Fruit fly (Drosophila melanogaster): ENCODE measurements around the gene CG15312.

CG15312 gene

DNA sequence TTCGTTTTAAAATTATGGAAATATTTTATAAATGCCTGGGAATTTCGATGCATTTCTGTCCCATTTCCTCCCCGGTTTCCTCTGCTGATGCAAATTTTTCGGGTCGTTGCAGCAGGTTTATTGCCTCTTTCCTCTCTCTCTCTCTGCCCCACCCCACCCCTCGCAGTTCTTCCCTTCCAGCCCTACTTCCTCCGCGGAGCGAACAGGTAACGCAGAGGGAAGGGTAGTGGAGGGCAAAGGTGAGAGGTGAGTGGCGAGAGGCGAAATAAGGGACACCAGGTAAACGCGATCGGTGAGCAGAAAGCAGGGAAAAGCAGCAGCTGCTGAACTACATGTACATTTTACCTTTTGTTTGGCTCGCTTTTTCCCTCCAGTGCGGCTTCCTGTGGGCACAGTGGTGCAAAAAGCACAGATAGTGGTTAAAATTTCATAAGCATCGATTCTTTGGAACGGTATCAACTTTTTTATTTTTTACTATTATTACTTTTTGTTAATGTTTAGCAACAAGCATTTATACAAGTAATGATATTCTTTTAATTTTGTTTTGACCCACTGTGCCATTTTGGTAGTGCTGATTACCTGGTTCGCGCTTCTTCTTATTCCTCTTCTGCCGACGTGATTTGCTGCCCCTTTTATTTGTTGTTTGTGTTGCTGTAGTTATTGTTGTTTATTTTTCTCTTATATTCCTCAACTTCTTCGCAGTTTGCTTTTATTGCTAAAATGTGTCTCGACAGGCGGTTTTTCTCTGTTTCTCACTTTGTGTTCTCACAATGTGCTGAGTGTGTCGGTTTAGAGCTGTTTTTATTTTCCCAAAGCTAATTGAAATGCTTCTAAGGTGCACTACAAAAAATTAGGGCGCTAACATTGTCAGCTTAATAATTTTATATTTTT, 17.6 kb upstream of the CG15312 start (continued):
- TF ChIP-seq dati (GFP tag; IDR thresholded peaks at IDR 0.05) (0 out of 2 replicates have a peak, but pooled peaks have one; percentile 11), Ada2b (GFP tag; IDR thresholded peaks at IDR 0.05) (peak; percentile 80), ato (GFP tag; IDR thresholded peaks at IDR 0.05; ENCODE audit: partially characterized antibody) (no peak), CG11456 (GFP tag; IDR thresholded peaks at IDR 0.05) (peak; percentile 42; the same call in 1 of the 3 replicates), CHES-1-like (GFP tag; optimal IDR thresholded peaks at IDR 0.05) (peak; percentile 44), CG13287 (GFP tag; IDR thresholded peaks at IDR 0.05; ENCODE audit: partially characterized antibody) (no peak), sr (GFP tag; IDR thresholded peaks at IDR 0.05) (0 out of 3 replicates have a peak, but pooled peaks have one; percentile 24), Sox102F (GFP tag; optimal IDR thresholded peaks at IDR 0.05) (peak; percentile 65), scrt (GFP tag; optimal IDR thresholded peaks at IDR 0.05) (no peak), CG30403 (GFP tag; optimal IDR thresholded peaks at IDR 0.05) (peak; percentile 56), cwo (GFP tag; optimal IDR thresholded peaks at IDR 0.05) (peak; percentile 28), CG16815 (GFP tag; optimal IDR thresholded peaks at IDR 0.05) (peak; percentile 61), ewg (GFP tag; optimal IDR thresholded peaks at IDR 0.05) (peak; percentile 27), Side (GFP tag; optimal IDR thresholded peaks at IDR 0.05) (peak; percentile 48), fd64A (GFP tag; optimal IDR thresholded peaks at IDR 0.05) (no peak), CG7786 (GFP tag; optimal IDR thresholded peaks at IDR 0.05) (peak; percentile 29), CG18476 (GFP tag; optimal IDR thresholded peaks at IDR 0.05) (no peak), Scr (GFP tag; IDR thresholded peaks at IDR 0.05; ENCODE audit: partially characterized antibody) (no peak; the same call in 1 of the 2 replicates), kni (GFP tag; optimal IDR thresholded peaks at IDR 0.05) (peak; percentile 63), yki (optimal IDR thresholded peaks at IDR 0.05) (no peak), CG2678 (tag; optimal IDR thresholded peaks at IDR 0.05) (peak; percentile 57), CG8290 (GFP tag; optimal IDR thresholded peaks at IDR 0.05) (peak; percentile 2), CG8290 (tag; optimal IDR thresholded peaks at IDR 0.05) (no peak), zfh1 (GFP tag; IDR thresholded peaks at IDR 0.05) (peak; percentile 89), her (GFP tag; optimal IDR thresholded peaks at IDR 0.05) (no peak), CG10274 (GFP tag; optimal IDR thresholded peaks at IDR 0.05) (peak; percentile 10), chinmo (GFP tag; IDR thresholded peaks at IDR 0.05; ENCODE audit: partially characterized antibody) (no peak), luna (GFP tag; optimal IDR thresholded peaks at IDR 0.05) (no peak), lilli (GFP tag; optimal IDR thresholded peaks at IDR 0.05) (peak; percentile 54), pb (GFP tag; optimal IDR thresholded peaks at IDR 0.05) (no peak), Deaf1 (tag; optimal IDR thresholded peaks at IDR 0.05) (no peak), CG13624 (GFP tag; optimal IDR thresholded peaks at IDR 0.05) (no peak), ham (GFP tag; IDR thresholded peaks at IDR 0.05) (no peak), wdn (GFP tag; IDR thresholded peaks at IDR 0.05) (0 out of 2 replicates have a peak, but pooled peaks have one; percentile 4), cg (GFP tag; optimal IDR thresholded peaks at IDR 0.05) (no peak), Bteb2 (GFP tag; optimal IDR thresholded peaks at IDR 0.05) (peak; percentile 28), pzg (GFP tag; optimal IDR thresholded peaks at IDR 0.05) (no peak), B-H1 (GFP tag; IDR thresholded peaks at IDR 0.05) (peak; percentile 38; the same call in 2 of the 3 replicates), CG7839 (tag; optimal IDR thresholded peaks at IDR 0.05) (peak; percentile 68), sqz (GFP tag; optimal IDR thresholded peaks at IDR 0.05) (no peak), CG6689 (GFP tag; IDR thresholded peaks at IDR 0.05) (peak; percentile 76), CG18619 (GFP tag; optimal IDR thresholded peaks at IDR 0.05) (peak; percentile 39), az2 (GFP tag; optimal IDR thresholded peaks at IDR 0.05) (peak; percentile 55), CG8765 (GFP tag; IDR thresholded peaks at IDR 0.05) (peak; percentile 89), kay (GFP tag; optimal IDR thresholded peaks at IDR 0.05) (no peak), CG1832 (GFP tag; optimal IDR thresholded peaks at IDR 0.05) (peak; percentile 14), fd3F (GFP tag; optimal IDR thresholded peaks at IDR 0.05) (peak; percentile 22), CG4854 (GFP tag; optimal IDR thresholded peaks at IDR 0.05) (peak; percentile 30), CG17328 (GFP tag; IDR thresholded peaks at IDR 0.05) (peak; percentile 85)
